Worm (Caenorhabditis elegans) whole organism, L4/young adult: ENCODE results near the gene srab-13.

ENCODE experiments used
- W03F9.2 ChIP-seq: fragments of 150-350 bp; optimal IDR thresholded peaks from 2 replicates; lab custom pipeline; 2014; ENCODE audit warnings: missing biosample characterization, missing genetic modification characterization
- dao-5 ChIP-seq: sonication (generic microtip); optimal IDR thresholded peaks from 2 replicates; lab custom pipeline; 2016; ENCODE audit warnings: missing genotype, missing genetic modification characterization, moderate library complexity, missing compliant biosample characterization
- him-1 ChIP-seq: sonication (generic microtip); optimal IDR thresholded peaks from 2 replicates; lab custom pipeline; 2016; ENCODE audit warnings: missing genotype, missing genetic modification reagents, missing genetic modification characterization, missing compliant biosample characterization

DNA sequence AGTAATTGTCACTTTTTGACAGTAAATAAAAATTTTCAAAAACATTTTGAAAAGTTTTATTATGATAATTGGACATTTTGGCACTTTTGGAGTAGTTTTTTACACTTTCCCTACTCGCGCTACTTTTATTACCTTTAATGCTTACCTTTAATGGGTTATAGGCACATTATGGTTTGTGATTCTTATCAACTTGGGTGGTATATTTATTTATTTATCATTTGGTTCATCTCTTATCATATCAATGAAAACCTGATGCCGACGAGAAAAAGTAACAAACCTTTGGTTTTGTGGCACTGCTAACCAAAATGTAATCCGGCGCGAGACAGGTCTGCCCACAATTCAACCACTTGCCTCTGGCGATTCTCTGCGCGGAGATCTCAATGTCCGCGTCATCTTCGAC, 29.3 kb downstream of the srab-13 start:
- TF ChIP-seq him-1 (tag; lab: Kevin White, UChicago) (no peak), dao-5 (no peak), W03F9.2 (tag; lab: Kevin White, UChicago) (no peak)
